Worm (Caenorhabditis elegans): ENCODE data around the gene alh-13.

ce11 chrX:12819512-12819911 is 37.3 kb downstream of the alh-13 start:
- TF ChIP-seq egl-27 (tag; optimal IDR thresholded peaks at IDR 0.05): no peak
- TF ChIP-seq zag-1 (tag; optimal IDR thresholded peaks at IDR 0.05): no peak
- TF ChIP-seq lin-35 (GFP tag; optimal IDR thresholded peaks at IDR 0.05): no peak
- TF ChIP-seq snu-23 (GFP tag; optimal IDR thresholded peaks at IDR 0.05): no peak
- no peak for TF ChIP-seq lin-13 (GFP tag; optimal IDR thresholded peaks at IDR 0.05)
- TF ChIP-seq vab-15 (tag; optimal IDR thresholded peaks at IDR 0.05): no peak
- no peak for TF ChIP-seq fos-1 (tag; optimal IDR thresholded peaks at IDR 0.05)
- TF ChIP-seq nhr-77 (tag; optimal IDR thresholded peaks at IDR 0.05): no peak
